Worm (Caenorhabditis elegans) whole organism, L3 larva: ENCODE data around the gene F54F12.1.

Source experiments
- R02D3.7 ChIP-seq: fragments of 150-350 bp; optimal IDR thresholded peaks from 2 replicates; lab custom pipeline; 2014; ENCODE audit warnings: missing biosample characterization, missing genetic modification characterization
- aly-2 ChIP-seq: fragments of 150-350 bp; optimal IDR thresholded peaks from 2 replicates; lab custom pipeline; 2014; ENCODE audit warnings: missing biosample characterization, missing genetic modification characterization
- ama-1 ChIP-seq: fragments of 150-350 bp; optimal IDR thresholded peaks from 2 replicates; lab custom pipeline; 2018
- ceh-16 ChIP-seq: sonication (generic microtip); optimal IDR thresholded peaks from 2 replicates; lab custom pipeline; 2017; ENCODE audit warnings: missing biosample characterization, missing genetic modification characterization
- ceh-28 ChIP-seq: fragments of 150-350 bp; optimal IDR thresholded peaks from 2 replicates; lab custom pipeline; 2014; ENCODE audit warnings: missing biosample characterization, missing genetic modification reagents, missing genetic modification characterization
- ceh-82 ChIP-seq: fragments of 150-350 bp; optimal IDR thresholded peaks from 2 replicates; lab custom pipeline; 2014; ENCODE audit warnings: missing biosample characterization, missing genetic modification characterization
- ceh-9 ChIP-seq: sonication (generic microtip); optimal IDR thresholded peaks from 2 replicates; lab custom pipeline; 2018; ENCODE audit warnings: missing biosample characterization, missing genetic modification characterization
- daf-12 ChIP-seq: fragments of 150-350 bp; optimal IDR thresholded peaks from 2 replicates; lab custom pipeline; 2014; ENCODE audit warnings: missing biosample characterization, missing genetic modification reagents, missing genetic modification characterization
- egl-27 ChIP-seq: sonication (generic microtip); optimal IDR thresholded peaks from 4 replicates; lab custom pipeline; 2017; ENCODE audit warnings: missing biosample characterization, missing genetic modification reagents, missing genetic modification characterization
- egl-5 ChIP-seq: fragments of 150-350 bp; optimal IDR thresholded peaks from 2 replicates; lab custom pipeline; 2017; ENCODE audit warnings: missing biosample characterization, missing genetic modification reagents, missing genetic modification characterization, inconsistent platforms
- elt-1 ChIP-seq: fragments of 150-350 bp; optimal IDR thresholded peaks from 2 replicates; lab custom pipeline; 2014; ENCODE audit warnings: missing biosample characterization, missing genetic modification characterization
- elt-2 ChIP-seq: sonication (generic microtip); optimal IDR thresholded peaks from 2 replicates; lab custom pipeline; 2016; ENCODE audit warnings: missing genetic modification reagents, mild to moderate bottlenecking, missing genetic modification characterization, missing compliant biosample characterization
- elt-3 ChIP-seq, 3 experiments: fragments of 150-350 bp in 1 of 3; sonication (generic microtip) in 2 of 3; optimal IDR thresholded peaks; 2 replicates in 2 of 3; 4 replicates in 1 of 3; lab custom pipeline; 2014 to 2017; ENCODE audit warnings: missing biosample characterization in 3 of 3, missing genetic modification characterization in 3 of 3
- fkh-10 ChIP-seq: sonication (generic microtip); optimal IDR thresholded peaks from 2 replicates; lab custom pipeline; 2017; ENCODE audit warnings: missing biosample characterization, missing genetic modification reagents, missing genetic modification characterization
- fkh-2 ChIP-seq: fragments of 150-350 bp; optimal IDR thresholded peaks from 2 replicates; lab custom pipeline; 2014; ENCODE audit warnings: missing biosample characterization, missing genetic modification reagents, missing genetic modification characterization
- hmg-11 ChIP-seq: sonication (generic microtip); optimal IDR thresholded peaks from 2 replicates; lab custom pipeline; 2016; ENCODE audit warnings: missing genetic modification characterization, missing compliant biosample characterization
- jun-1 ChIP-seq: fragments of 150-350 bp; optimal IDR thresholded peaks from 2 replicates; lab custom pipeline; 2014; ENCODE audit warnings: missing biosample characterization, missing genetic modification reagents, missing genetic modification characterization
- lin-15B ChIP-seq: fragments of 150-350 bp; optimal IDR thresholded peaks from 2 replicates; lab custom pipeline; 2014; ENCODE audit warnings: missing biosample characterization, missing genetic modification characterization
- lin-39 ChIP-seq: fragments of 150-350 bp; optimal IDR thresholded peaks from 2 replicates; lab custom pipeline; 2018; ENCODE audit warnings: missing biosample characterization, missing genetic modification reagents, missing genetic modification characterization
- lsy-12 ChIP-seq: sonication (generic microtip); optimal IDR thresholded peaks from 2 replicates; lab custom pipeline; 2016; ENCODE audit warnings: mild to moderate bottlenecking, missing genetic modification characterization, missing compliant biosample characterization
- mdl-1 ChIP-seq: fragments of 150-350 bp; optimal IDR thresholded peaks from 2 replicates; lab custom pipeline; 2014; ENCODE audit warnings: missing biosample characterization, missing genetic modification characterization
- mml-1 ChIP-seq: fragments of 150-350 bp; sonication (generic microtip); optimal IDR thresholded peaks from 3 replicates; lab custom pipeline; 2014; ENCODE audit warnings: missing biosample characterization, missing genetic modification characterization
- nfya-1 ChIP-seq: sonication (generic microtip); optimal IDR thresholded peaks from 2 replicates; lab custom pipeline; 2017; ENCODE audit warnings: missing genetic modification characterization, mild to moderate bottlenecking, missing compliant biosample characterization, antibody characterized with exemption, moderate library complexity; ENCODE audit not compliant: insufficient read depth
- nhr-11 ChIP-seq: fragments of 150-350 bp; optimal IDR thresholded peaks from 2 replicates; lab custom pipeline; 2014; ENCODE audit warnings: missing biosample characterization, missing genetic modification characterization
- nhr-12 ChIP-seq: fragments of 150-350 bp; optimal IDR thresholded peaks from 2 replicates; lab custom pipeline; 2014; ENCODE audit warnings: missing biosample characterization, missing genetic modification characterization
- nhr-237 ChIP-seq: fragments of 150-350 bp; optimal IDR thresholded peaks from 2 replicates; lab custom pipeline; 2014; ENCODE audit warnings: missing biosample characterization, missing genetic modification characterization
- nhr-25 ChIP-seq: sonication (generic microtip); optimal IDR thresholded peaks from 2 replicates; lab custom pipeline; 2017; ENCODE audit warnings: missing biosample characterization, missing genetic modification characterization
- nhr-28 ChIP-seq: fragments of 150-350 bp; optimal IDR thresholded peaks from 2 replicates; lab custom pipeline; 2014; ENCODE audit warnings: missing biosample characterization, missing genetic modification characterization
- nhr-43 ChIP-seq: sonication (generic microtip); optimal IDR thresholded peaks from 2 replicates; lab custom pipeline; 2016; ENCODE audit warnings: mild to moderate bottlenecking, missing genetic modification characterization, missing compliant biosample characterization; ENCODE audit not compliant: poor library complexity, severe bottlenecking
- nhr-67 ChIP-seq: fragments of 150-350 bp; optimal IDR thresholded peaks from 2 replicates; lab custom pipeline; 2014; ENCODE audit warnings: missing biosample characterization, missing genetic modification characterization
- nhr-76 ChIP-seq: fragments of 150-350 bp; sonication (generic microtip); optimal IDR thresholded peaks from 5 replicates; lab custom pipeline; 2014; ENCODE audit warnings: missing biosample characterization, missing genetic modification characterization
- nhr-77 ChIP-seq: fragments of 150-350 bp; optimal IDR thresholded peaks from 2 replicates; lab custom pipeline; 2014; ENCODE audit warnings: missing biosample characterization, missing genetic modification characterization
- pqm-1 ChIP-seq: fragments of 150-350 bp; optimal IDR thresholded peaks from 2 replicates; lab custom pipeline; 2017; ENCODE audit warnings: missing biosample characterization, missing genetic modification characterization, inconsistent platforms
- snpc-4 ChIP-seq: fragments of 150-350 bp; optimal IDR thresholded peaks from 2 replicates; lab custom pipeline; 2014; ENCODE audit warnings: missing biosample characterization, missing genetic modification characterization
- unc-62 ChIP-seq: fragments of 150-350 bp; sonication (generic microtip); optimal IDR thresholded peaks from 4 replicates; lab custom pipeline; 2014; ENCODE audit warnings: missing biosample characterization, missing genetic modification reagents, missing genetic modification characterization
- zag-1 ChIP-seq: fragments of 150-350 bp; optimal IDR thresholded peaks from 2 replicates; lab custom pipeline; 2014; ENCODE audit warnings: missing biosample characterization, missing genetic modification characterization
- ztf-11 ChIP-seq: fragments of 150-350 bp; optimal IDR thresholded peaks from 2 replicates; lab custom pipeline; 2014; ENCODE audit warnings: missing biosample characterization, missing genetic modification characterization

F54F12.1 gene

ce11 chrIII:13067884-13068767 lies 12.9 kb upstream of the F54F12.1 start (continued):
- TF ChIP-seq ama-1 (lab: Kevin White, UChicago) (peak; percentile 45), nhr-67 (tag; lab: Kevin White, UChicago) (no peak), unc-62 (GFP tag; lab: Kevin White, UChicago) (peak; percentile 38)

ce11 chrIII:13066828-13067227 lies 11.6 kb upstream of the F54F12.1 start:
- TF ChIP-seq egl-5 (tag; lab: Kevin White, UChicago) (peak; percentile 22), ceh-28 (tag; lab: Kevin White, UChicago) (no peak)

ce11 chrIII:13065694-13066093 lies 10.5 kb upstream of the F54F12.1 start:
- no peak for TF ChIP-seq hmg-11 (tag; lab: Kevin White, UChicago)
- peak; percentile 17 for TF ChIP-seq nhr-25 (tag; lab: Kevin White, UChicago)
- no peak for TF ChIP-seq lin-15B (tag; lab: Kevin White, UChicago)
- peak; percentile 39 for TF ChIP-seq lsy-12

ce11 chrIII:13064213-13065184 lies 9.3 kb upstream of the F54F12.1 start:
- no peak for TF ChIP-seq mml-1
- TF ChIP-seq nfya-1 (tag; lab: Kevin White, UChicago), result peak; percentile 2

- TF ChIP-seq daf-12 (tag; lab: Kevin White, UChicago) (no peak), ceh-9 (tag; lab: Kevin White, UChicago) (no peak), egl-27 (tag; lab: Kevin White, UChicago) (no peak), nhr-11 (no peak), ztf-11 (tag; lab: Kevin White, UChicago) (no peak), nhr-12 (tag; lab: Kevin White, UChicago) (no peak), elt-3 (tag; optimal IDR thresholded peaks at IDR 0.05; lab: Kevin White, UChicago) (no peak), ceh-82 (tag; lab: Kevin White, UChicago) (no peak), fkh-10 (GFP tag; lab: Kevin White, UChicago) (no peak), snpc-4 (tag; lab: Kevin White, UChicago) (no peak)
- TF ChIP-seq, all 47 proteins: peak for 0
Observed at ce11 chrIII:13062989-13063388, 7.7 kb upstream of the F54F12.1 start.

ce11 chrIII:13062414-13062965 lies 7.2 kb upstream of the F54F12.1 start:
- TF ChIP-seq pqm-1 (tag; lab: Kevin White, UChicago) (peak; percentile 41), lin-15B (tag; lab: Kevin White, UChicago) (peak; percentile 66), mdl-1 (tag; lab: Kevin White, UChicago) (peak; percentile 61), nhr-237 (no peak), zag-1 (peak; percentile 38), jun-1 (tag; lab: Kevin White, UChicago) (peak; percentile 94), nhr-76 (no peak), nfya-1 (tag; lab: Kevin White, UChicago) (peak; percentile 97), snpc-4 (tag; lab: Kevin White, UChicago) (peak; percentile 65), egl-27 (tag; lab: Kevin White, UChicago) (peak; percentile 89), unc-62 (GFP tag; lab: Kevin White, UChicago) (peak; percentile 87), R02D3.7 (tag; lab: Kevin White, UChicago) (peak; percentile 80), nhr-28 (no peak), elt-3 (tag; optimal IDR thresholded peaks at IDR 0.05; lab: Kevin White, UChicago) (no peak), ceh-9 (tag; lab: Kevin White, UChicago) (no peak), nhr-67 (tag; lab: Kevin White, UChicago) (no peak), aly-2 (tag; lab: Kevin White, UChicago) (peak; percentile 35), elt-2 (tag; lab: Kevin White, UChicago) (peak; percentile 56), lsy-12 (peak; percentile 82), nhr-77 (tag; lab: Kevin White, UChicago) (peak; percentile 19), lin-39 (peak; percentile 97), elt-1 (tag; lab: Kevin White, UChicago) (peak; percentile 84), nhr-11 (peak; percentile 77), fkh-2 (tag; lab: Kevin White, UChicago) (peak; percentile 85), ceh-16 (tag; lab: Kevin White, UChicago) (no peak), ceh-82 (tag; lab: Kevin White, UChicago) (peak; percentile 55), nhr-43 (tag; lab: Kevin White, UChicago) (peak; percentile 49)
